Worm (Caenorhabditis elegans) whole organism, mixed stage, embryonic: ENCODE data around the gene srsx-39.
"Not testable (repeated sequence)": the region's sequence is repeated elsewhere in the genome, so short reads cannot be mapped to it uniquely, and the experiment has no call there.

Experiments
- M03D4.4 ChIP-seq: sonication (generic microtip); optimal IDR thresholded peaks from 2 replicates; lab custom pipeline; 2017; ENCODE audit warnings: mild to moderate bottlenecking, missing genetic modification characterization, missing compliant biosample characterization
- bed-3 ChIP-seq: fragments of 200-800 bp; sonication (Bioruptor generic); optimal IDR thresholded peaks from 3 replicates; lab custom pipeline; 2018; ENCODE audit warnings: mild to moderate bottlenecking, missing genetic modification characterization, moderate library complexity, missing compliant biosample characterization
- blmp-1 ChIP-seq: fragments of 150-350 bp; optimal IDR thresholded peaks from 2 replicates; lab custom pipeline; 2014; ENCODE audit warnings: missing biosample characterization, missing genetic modification characterization
- ceh-39 ChIP-seq: fragments of 150-350 bp; optimal IDR thresholded peaks from 2 replicates; lab custom pipeline; 2014; ENCODE audit warnings: missing biosample characterization, missing genetic modification characterization
- ceh-83 ChIP-seq: fragments of 200-800 bp; sonication (Bioruptor generic); optimal IDR thresholded peaks from 2 replicates; lab custom pipeline; 2018; ENCODE audit warnings: mild to moderate bottlenecking, missing genetic modification characterization, missing compliant biosample characterization
- ces-1 ChIP-seq: fragments of 150-350 bp; optimal IDR thresholded peaks from 2 replicates; lab custom pipeline; 2014; ENCODE audit warnings: missing biosample characterization, missing genetic modification reagents, missing genetic modification characterization
- cnd-1 ChIP-seq: fragments of 200-800 bp; sonication (Bioruptor generic); optimal IDR thresholded peaks from 2 replicates; lab custom pipeline; 2018; ENCODE audit warnings: mild to moderate bottlenecking, missing genetic modification characterization, missing compliant biosample characterization
- elt-1 ChIP-seq: sonication (generic microtip); optimal IDR thresholded peaks from 2 replicates; lab custom pipeline; 2017; ENCODE audit warnings: missing genetic modification characterization, mild to moderate bottlenecking, missing compliant biosample characterization, antibody characterized with exemption, moderate library complexity, borderline replicate concordance; ENCODE audit not compliant: insufficient read depth
- elt-3 ChIP-seq: fragments of 150-350 bp; optimal IDR thresholded peaks from 2 replicates; lab custom pipeline; 2014; ENCODE audit warnings: missing biosample characterization, missing genetic modification characterization
- flh-1 ChIP-seq: fragments of 200-800 bp; sonication (Bioruptor generic); optimal IDR thresholded peaks from 2 replicates; lab custom pipeline; 2018; ENCODE audit warnings: mild to moderate bottlenecking, missing genetic modification characterization, moderate library complexity, missing compliant biosample characterization
- ham-2 ChIP-seq: fragments of 200-800 bp; sonication (Bioruptor generic); optimal IDR thresholded peaks from 2 replicates; lab custom pipeline; 2018; ENCODE audit warnings: mild to moderate bottlenecking, missing genetic modification characterization, missing compliant biosample characterization
- hlh-1 ChIP-seq: fragments of 150-350 bp; optimal IDR thresholded peaks from 2 replicates; lab custom pipeline; 2014; ENCODE audit warnings: missing biosample characterization, missing genetic modification reagents, missing genetic modification characterization
- lin-13 ChIP-seq: fragments of 150-350 bp; optimal IDR thresholded peaks from 2 replicates; lab custom pipeline; 2014; ENCODE audit warnings: missing biosample characterization, missing genetic modification characterization
- lin-32 ChIP-seq: fragments of 200-800 bp; sonication (Bioruptor generic); optimal IDR thresholded peaks from 2 replicates; lab custom pipeline; 2018; ENCODE audit warnings: mild to moderate bottlenecking, missing genetic modification characterization, missing compliant biosample characterization
- lsy-2 ChIP-seq: fragments of 150-350 bp; optimal IDR thresholded peaks from 2 replicates; lab custom pipeline; 2014; ENCODE audit warnings: missing biosample characterization, missing genetic modification characterization
- mab-5 ChIP-seq: fragments of 150-350 bp; optimal IDR thresholded peaks from 2 replicates; lab custom pipeline; 2014; ENCODE audit warnings: missing biosample characterization, missing genetic modification characterization
- mep-1 ChIP-seq: fragments of 150-350 bp; optimal IDR thresholded peaks from 2 replicates; lab custom pipeline; 2017; ENCODE audit warnings: missing biosample characterization, missing genetic modification reagents, missing genetic modification characterization, inconsistent platforms
- mls-2 ChIP-seq: sonication (generic microtip); optimal IDR thresholded peaks from 2 replicates; lab custom pipeline; 2016; ENCODE audit warnings: mild to moderate bottlenecking, missing genetic modification characterization, moderate library complexity, missing compliant biosample characterization
- nhr-2 ChIP-seq: fragments of 150-350 bp; optimal IDR thresholded peaks from 2 replicates; lab custom pipeline; 2014; ENCODE audit warnings: missing biosample characterization, missing genetic modification characterization
- nhr-237 ChIP-seq: fragments of 150-350 bp; optimal IDR thresholded peaks from 2 replicates; lab custom pipeline; 2014; ENCODE audit warnings: missing biosample characterization, missing genetic modification characterization
- nhr-28 ChIP-seq: fragments of 150-350 bp; optimal IDR thresholded peaks from 2 replicates; lab custom pipeline; 2014; ENCODE audit warnings: missing biosample characterization, missing genetic modification characterization
- nhr-76 ChIP-seq: sonication (generic microtip); optimal IDR thresholded peaks from 2 replicates; lab custom pipeline; 2017; ENCODE audit warnings: missing biosample characterization, missing genetic modification characterization
- pha-4 ChIP-seq: fragments of 150-350 bp; optimal IDR thresholded peaks from 2 replicates; lab custom pipeline; 2018; ENCODE audit warnings: missing biosample characterization, missing genetic modification reagents, missing genetic modification characterization
- sem-2 ChIP-seq: fragments of 200-800 bp; sonication (Bioruptor generic); optimal IDR thresholded peaks from 2 replicates; lab custom pipeline; 2018; ENCODE audit warnings: mild to moderate bottlenecking, missing genetic modification characterization, missing compliant biosample characterization
- snpc-4 ChIP-seq: fragments of 150-350 bp; optimal IDR thresholded peaks from 2 replicates; lab custom pipeline; 2014; ENCODE audit warnings: missing biosample characterization, missing genetic modification characterization
- tbx-8 ChIP-seq: fragments of 200-800 bp; sonication (Bioruptor generic); optimal IDR thresholded peaks from 2 replicates; lab custom pipeline; 2018; ENCODE audit warnings: mild to moderate bottlenecking, missing genetic modification characterization, moderate library complexity, missing compliant biosample characterization
- unc-120 ChIP-seq: sonication (generic microtip); optimal IDR thresholded peaks from 2 replicates; lab custom pipeline; 2017; ENCODE audit warnings: missing genetic modification characterization, missing compliant biosample characterization; ENCODE audit not compliant: poor library complexity, severe bottlenecking
- unc-39 ChIP-seq: fragments of 150-350 bp; optimal IDR thresholded peaks from 2 replicates; lab custom pipeline; 2014; ENCODE audit warnings: missing biosample characterization, missing genetic modification characterization
- ztf-11 ChIP-seq: fragments of 150-350 bp; optimal IDR thresholded peaks from 2 replicates; lab custom pipeline; 2014; ENCODE audit warnings: missing biosample characterization, missing genetic modification characterization

The srsx-39 gene

ce11 chrV:15256669-15257068, at the start of gene srsx-39:
Gene srsx-39 (minus strand): TSS chrV:15256769.
- TF ChIP-seq unc-120, mab-5, nhr-28 (tag; lab: Kevin White, UChicago): not testable (repeated sequence)

- no peak for TF ChIP-seq nhr-76 (tag; lab: Kevin White, UChicago)
- TF ChIP-seq lin-13 (tag; lab: Kevin White, UChicago), result no peak
- TF ChIP-seq ceh-39, result no peak
- TF ChIP-seq elt-3, result no peak
- TF ChIP-seq cnd-1 (tag; lab: Kevin White, UChicago), result no peak
- TF ChIP-seq ham-2 (GFP tag; lab: Kevin White, UChicago), result no peak
- no peak for TF ChIP-seq mep-1
- TF ChIP-seq ces-1 (GFP tag; lab: Kevin White, UChicago), result no peak
- TF ChIP-seq nhr-28 (tag; lab: Kevin White, UChicago), result no peak
- TF ChIP-seq M03D4.4 (tag; lab: Kevin White, UChicago), result no peak
- TF ChIP-seq elt-1 (tag; lab: Kevin White, UChicago), result no peak
- no peak for TF ChIP-seq mls-2 (tag; lab: Kevin White, UChicago)
- no peak for TF ChIP-seq mab-5 (tag; lab: Kevin White, UChicago)
- TF ChIP-seq blmp-1, result no peak
- TF ChIP-seq lin-32 (GFP tag; lab: Kevin White, UChicago), result no peak
Observed at ce11 chrV:15305502-15305901, 48.9 kb upstream of the srsx-39 start, which contains the start of gene T26H8.5. Gene T26H8.5 (minus strand): TSS chrV:15305602.

- no peak for TF ChIP-seq elt-3
- TF ChIP-seq ceh-83 (GFP tag; lab: Kevin White, UChicago), result no peak
- no peak for TF ChIP-seq lin-13 (tag; lab: Kevin White, UChicago)
- TF ChIP-seq sem-2 (GFP tag; lab: Kevin White, UChicago), result no peak
- TF ChIP-seq snpc-4 (tag; lab: Kevin White, UChicago), result no peak
- no peak for TF ChIP-seq ztf-11 (tag; lab: Kevin White, UChicago)
- no peak for TF ChIP-seq flh-1 (GFP tag; lab: Kevin White, UChicago)
- no peak for TF ChIP-seq mab-5 (tag; lab: Kevin White, UChicago)
- no peak for TF ChIP-seq nhr-2 (tag; lab: Kevin White, UChicago)
- no peak for TF ChIP-seq ceh-39
- TF ChIP-seq mls-2 (tag; lab: Kevin White, UChicago), result no peak
- TF ChIP-seq lin-32 (GFP tag; lab: Kevin White, UChicago), result no peak
- no peak for TF ChIP-seq ham-2 (GFP tag; lab: Kevin White, UChicago)
- TF ChIP-seq unc-120 (tag; lab: Kevin White, UChicago), result no peak
Observed at ce11 chrV:15303625-15304024, 47.1 kb upstream of the srsx-39 start, which contains the start of gene srx-48. Gene srx-48 (minus strand): TSS chrV:15303725.

- no peak for TF ChIP-seq tbx-8 (GFP tag; lab: Kevin White, UChicago)
- TF ChIP-seq unc-39 (tag; lab: Kevin White, UChicago), result no peak
- TF ChIP-seq cnd-1 (tag; lab: Kevin White, UChicago), result no peak
- no peak for TF ChIP-seq nhr-76 (tag; lab: Kevin White, UChicago)
- TF ChIP-seq lin-32 (GFP tag; lab: Kevin White, UChicago), result no peak
- TF ChIP-seq snpc-4 (tag; lab: Kevin White, UChicago), result no peak
- TF ChIP-seq pha-4 (tag; lab: Kevin White, UChicago), result no peak
- no peak for TF ChIP-seq nhr-2 (tag; lab: Kevin White, UChicago)
- TF ChIP-seq flh-1 (GFP tag; lab: Kevin White, UChicago), result no peak
- TF ChIP-seq unc-120 (tag; lab: Kevin White, UChicago), result no peak
- no peak for TF ChIP-seq ham-2 (GFP tag; lab: Kevin White, UChicago)
- no peak for TF ChIP-seq ces-1 (GFP tag; lab: Kevin White, UChicago)
- TF ChIP-seq ztf-11 (tag; lab: Kevin White, UChicago), result no peak
Observed at ce11 chrV:15298597-15298996, 42.0 kb upstream of the srsx-39 start, which contains the start of gene cpr-3. Gene cpr-3 (minus strand): TSS chrV:15298700.

- TF ChIP-seq elt-1 (tag; lab: Kevin White, UChicago), result no peak
- no peak for TF ChIP-seq ceh-83 (GFP tag; lab: Kevin White, UChicago)
- no peak for TF ChIP-seq ztf-11 (tag; lab: Kevin White, UChicago)
- TF ChIP-seq mab-5 (tag; lab: Kevin White, UChicago), result no peak
- TF ChIP-seq unc-120 (tag; lab: Kevin White, UChicago), result no peak
- no peak for TF ChIP-seq lin-13 (tag; lab: Kevin White, UChicago)
- no peak for TF ChIP-seq flh-1 (GFP tag; lab: Kevin White, UChicago)
- no peak for TF ChIP-seq blmp-1
- TF ChIP-seq lsy-2, result no peak
- TF ChIP-seq hlh-1 (tag; lab: Kevin White, UChicago), result no peak
- no peak for TF ChIP-seq nhr-76 (tag; lab: Kevin White, UChicago)
- no peak for TF ChIP-seq snpc-4 (tag; lab: Kevin White, UChicago)
- no peak for TF ChIP-seq M03D4.4 (tag; lab: Kevin White, UChicago)
- TF ChIP-seq bed-3 (GFP tag; lab: Kevin White, UChicago), result no peak
- no peak for TF ChIP-seq nhr-237 (tag; lab: Kevin White, UChicago)
- TF ChIP-seq elt-3, result no peak
Observed at ce11 chrV:15293865-15294264, 37.3 kb upstream of the srsx-39 start, which contains the start of gene str-96. Gene str-96 (minus strand): TSS chrV:15293965.
